Worm (Caenorhabditis elegans): ENCODE measurements around the gene fbxa-185.

DNA sequence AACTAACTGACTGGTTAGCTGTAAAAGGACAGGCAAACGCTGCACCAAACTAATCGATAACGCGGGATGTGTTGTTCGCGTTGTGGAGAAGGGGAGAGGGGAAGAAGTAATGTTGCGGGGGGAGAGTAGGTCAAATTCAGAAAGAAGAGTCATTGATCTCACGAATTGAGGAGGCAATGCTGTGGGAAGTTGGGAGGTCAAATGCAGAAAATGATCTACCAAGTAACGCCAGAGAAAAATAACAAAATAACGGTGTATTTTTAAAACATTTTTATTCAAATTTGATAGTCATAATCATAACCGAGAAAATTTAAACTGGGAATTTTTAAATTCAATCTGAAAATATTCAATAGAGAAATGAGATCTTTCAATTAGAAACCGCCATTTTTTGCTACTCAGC lies 18.7 kb downstream of the fbxa-185 start, which contains the start of gene lsy-27:
- TF ChIP-seq him-1 (tag; optimal IDR thresholded peaks at IDR 0.05) (no peak), dao-5 (tag; optimal IDR thresholded peaks at IDR 0.05) (no peak), W03F9.2 (tag; optimal IDR thresholded peaks at IDR 0.05) (no peak)

All from whole organism, L4/young adult.